Fruit fly (Drosophila melanogaster) whole organism, embryonic: ENCODE measurements around the gene CG10863.

Experiments used
- ATbp ChIP-seq: fragments of 200-800 bp; sonication (Bioruptor generic); optimal IDR thresholded peaks from 2 replicates; lab custom pipeline; 2017; ENCODE audit warnings: missing biosample characterization, mild to moderate bottlenecking, missing genetic modification characterization, missing genetic modification reagents
- Abd-B ChIP-seq: fragments of 200-800 bp; sonication (Bioruptor generic); optimal IDR thresholded peaks from 2 replicates; lab custom pipeline; 2018; ENCODE audit warnings: missing biosample characterization, mild to moderate bottlenecking, missing genetic modification characterization, moderate library complexity
- Adf1 ChIP-seq: fragments of 200-800 bp; sonication (Bioruptor generic); IDR thresholded peaks from 2 replicates; pipeline ENCODE4 v1.3.6; 2022; ENCODE audit warnings: missing biosample characterization, missing genetic modification characterization
- Awh ChIP-seq: fragments of 200-800 bp; sonication (Bioruptor generic); IDR thresholded peaks from 2 replicates; pipeline ENCODE4, ENCODE4 v1.3.6; 2022; ENCODE audit warnings: missing biosample characterization, missing genetic modification characterization
- Bdp1 ChIP-seq: fragments of 200-800 bp; sonication (Bioruptor generic); optimal IDR thresholded peaks from 3 replicates; lab custom pipeline; 2016; ENCODE audit warnings: missing biosample characterization, missing genetic modification characterization
- CG11695 ChIP-seq: fragments of 200-800 bp; sonication (Bioruptor generic); IDR thresholded peaks from 3 replicates; pipeline ENCODE4 v1.3.6; 2022; ENCODE audit warnings: missing biosample characterization, missing genetic modification characterization
- CG12391 ChIP-seq: fragments of 200-800 bp; sonication (Bioruptor generic); optimal IDR thresholded peaks from 3 replicates; lab custom pipeline; 2018; ENCODE audit warnings: missing biosample characterization, mild to moderate bottlenecking, missing genetic modification characterization, moderate library complexity
- CG14050 ChIP-seq: fragments of 200-800 bp; sonication (Bioruptor generic); IDR thresholded peaks from 3 replicates; pipeline ENCODE4 v1.3.6; 2022; ENCODE audit warnings: missing biosample characterization, missing genetic modification characterization
- CG14860 ChIP-seq: fragments of 200-800 bp; sonication (Bioruptor generic); IDR thresholded peaks from 3 replicates; pipeline ENCODE4 v1.3.6; 2022; ENCODE audit warnings: missing biosample characterization, missing genetic modification characterization; ENCODE audit not compliant: partially characterized antibody
- CG15601 ChIP-seq: fragments of 200-800 bp; sonication (Bioruptor generic); optimal IDR thresholded peaks from 3 replicates; lab custom pipeline; 2019; ENCODE audit warnings: missing biosample characterization, mild to moderate bottlenecking, missing genetic modification characterization, moderate library complexity
- CG17186 ChIP-seq: fragments of 200-800 bp; sonication (Bioruptor generic); optimal IDR thresholded peaks from 3 replicates; lab custom pipeline; 2017; ENCODE audit warnings: missing biosample characterization, missing genetic modification reagents, missing genetic modification characterization
- CG17328 ChIP-seq: fragments of 200-800 bp; sonication (Bioruptor generic); IDR thresholded peaks from 2 replicates; pipeline ENCODE4 v1.3.6; 2022; ENCODE audit warnings: missing biosample characterization, missing genetic modification characterization
- CG17385 ChIP-seq: fragments of 200-800 bp; sonication (Bioruptor generic); optimal IDR thresholded peaks from 3 replicates; lab custom pipeline; 2018; ENCODE audit warnings: missing biosample characterization, mild to moderate bottlenecking, missing genetic modification characterization
- CG18011 ChIP-seq: fragments of 200-800 bp; sonication (Bioruptor generic); optimal IDR thresholded peaks from 2 replicates; lab custom pipeline; 2017; ENCODE audit warnings: missing biosample characterization, missing genetic modification characterization, mild to moderate bottlenecking, moderate library complexity, missing genotype
- CG1832 ChIP-seq: fragments of 200-800 bp; sonication (Bioruptor generic); optimal IDR thresholded peaks from 2 replicates; lab custom pipeline; 2017; ENCODE audit warnings: missing biosample characterization, mild to moderate bottlenecking, missing genetic modification characterization, inconsistent platforms
- CG2202 ChIP-seq: fragments of 200-800 bp; sonication (Bioruptor generic); optimal IDR thresholded peaks from 2 replicates; lab custom pipeline; 2018; ENCODE audit warnings: missing biosample characterization, mild to moderate bottlenecking, missing genetic modification characterization
- CG2712 ChIP-seq: fragments of 200-800 bp; optimal IDR thresholded peaks from 3 replicates; lab custom pipeline; 2019; ENCODE audit warnings: missing biosample characterization, mild to moderate bottlenecking, missing genetic modification characterization, moderate library complexity
- CG30431 ChIP-seq: fragments of 200-800 bp; sonication (Bioruptor generic); optimal IDR thresholded peaks from 2 replicates; lab custom pipeline; 2017; ENCODE audit warnings: missing biosample characterization, missing genetic modification characterization
- CG3065 ChIP-seq: fragments of 200-800 bp; sonication (Bioruptor generic); optimal IDR thresholded peaks from 2 replicates; lab custom pipeline; 2016; ENCODE audit warnings: missing biosample characterization, missing genetic modification characterization
- CG32532 ChIP-seq: fragments of 200-800 bp; sonication (Bioruptor generic); IDR thresholded peaks from 2 replicates; pipeline ENCODE4 v1.3.6; 2022; ENCODE audit warnings: missing biosample characterization, missing genetic modification characterization
- CG32767 ChIP-seq: fragments of 200-800 bp; sonication (Bioruptor generic); IDR thresholded peaks from 2 replicates; pipeline ENCODE4 v1.3.6; 2022; ENCODE audit warnings: missing biosample characterization, missing genetic modification characterization
- CG33557 ChIP-seq: fragments of 200-800 bp; sonication (Bioruptor generic); optimal IDR thresholded peaks from 2 replicates; lab custom pipeline; 2019; ENCODE audit warnings: missing biosample characterization, mild to moderate bottlenecking, missing genetic modification characterization, moderate library complexity
- CG6175 ChIP-seq: fragments of 200-800 bp; sonication (Bioruptor generic); IDR thresholded peaks from 3 replicates; pipeline ENCODE4 v1.3.6; 2022; ENCODE audit warnings: missing biosample characterization, missing genetic modification characterization
- CG6791 ChIP-seq: fragments of 200-800 bp; sonication (Bioruptor generic); IDR thresholded peaks from 3 replicates; pipeline ENCODE4 v1.3.6; 2022; ENCODE audit warnings: missing biosample characterization, missing genetic modification characterization; ENCODE audit not compliant: partially characterized antibody
- CG7745 ChIP-seq: fragments of 200-800 bp; sonication (Bioruptor generic); optimal IDR thresholded peaks from 2 replicates; lab custom pipeline; 2018; ENCODE audit warnings: missing biosample characterization, mild to moderate bottlenecking, missing genetic modification characterization, moderate library complexity
- CG9797 ChIP-seq: fragments of 200-800 bp; sonication (Bioruptor generic); optimal IDR thresholded peaks from 3 replicates; lab custom pipeline; 2018; ENCODE audit warnings: missing biosample characterization, mild to moderate bottlenecking, missing genetic modification characterization
- Camta ChIP-seq: fragments of 200-800 bp; sonication (Bioruptor generic); optimal IDR thresholded peaks from 2 replicates; lab custom pipeline; 2016; ENCODE audit warnings: missing biosample characterization, missing genetic modification characterization
- Dad ChIP-seq: fragments of 200-800 bp; sonication (Bioruptor generic); optimal IDR thresholded peaks from 3 replicates; lab custom pipeline; 2016; ENCODE audit warnings: missing biosample characterization, missing genetic modification characterization
- Dbx ChIP-seq: fragments of 200-800 bp; sonication (Bioruptor generic); IDR thresholded peaks from 3 replicates; pipeline ENCODE4 v1.3.6; 2022; ENCODE audit warnings: missing biosample characterization, missing genetic modification characterization
- HHEX ChIP-seq: fragments of 200-800 bp; sonication (Bioruptor generic); optimal IDR thresholded peaks from 3 replicates; lab custom pipeline; 2017; ENCODE audit warnings: missing biosample characterization, mild to moderate bottlenecking, missing genetic modification characterization, missing genetic modification reagents
- Lpt ChIP-seq: fragments of >200 bp; optimal IDR thresholded peaks from 2 replicates; lab custom pipeline; 2018; ENCODE audit warnings: missing biosample characterization, missing genetic modification characterization
- Myb ChIP-seq: fragments of 200-800 bp; sonication (Bioruptor generic); optimal IDR thresholded peaks from 2 replicates; lab custom pipeline; 2016; ENCODE audit warnings: missing biosample characterization, missing genetic modification characterization
- Sry-β ChIP-seq: fragments of 200-800 bp; sonication (Bioruptor generic); optimal IDR thresholded peaks from 2 replicates; lab custom pipeline; 2018; ENCODE audit warnings: missing biosample characterization, mild to moderate bottlenecking, missing genetic modification characterization, moderate library complexity
- ab ChIP-seq: fragments of 200-800 bp; sonication (Bioruptor generic); optimal IDR thresholded peaks from 2 replicates; lab custom pipeline; 2016; ENCODE audit warnings: missing biosample characterization, missing genetic modification characterization
- ap ChIP-seq: fragments of 200-800 bp; sonication (Bioruptor generic); IDR thresholded peaks from 2 replicates; pipeline ENCODE4 v1.3.6; 2022; ENCODE audit warnings: missing biosample characterization, missing genetic modification characterization
- ash1 ChIP-seq: fragments of 200-800 bp; sonication (Bioruptor generic); optimal IDR thresholded peaks from 2 replicates; lab custom pipeline; 2018; ENCODE audit warnings: missing biosample characterization, mild to moderate bottlenecking, missing genetic modification characterization
- bcd ChIP-seq: fragments of 200-800 bp; sonication (Bioruptor generic); optimal IDR thresholded peaks from 2 replicates; lab custom pipeline; 2017; ENCODE audit warnings: missing biosample characterization, mild to moderate bottlenecking, missing genetic modification characterization
- caup ChIP-seq: fragments of 200-800 bp; sonication (Bioruptor generic); optimal IDR thresholded peaks from 3 replicates; lab custom pipeline; 2017; ENCODE audit warnings: missing biosample characterization, mild to moderate bottlenecking, missing genetic modification characterization, moderate library complexity; ENCODE audit not compliant: severe bottlenecking
- danr ChIP-seq: fragments of 200-800 bp; sonication (Bioruptor generic); IDR thresholded peaks from 2 replicates; pipeline ENCODE4 v1.3.6; 2022; ENCODE audit warnings: missing biosample characterization, missing genetic modification characterization
- eyg ChIP-seq: fragments of 200-800 bp; sonication (Bioruptor generic); optimal IDR thresholded peaks from 3 replicates; lab custom pipeline; 2016; ENCODE audit warnings: missing biosample characterization, missing genetic modification characterization
- fu2 ChIP-seq: fragments of 200-800 bp; sonication (Bioruptor generic); optimal IDR thresholded peaks from 2 replicates; lab custom pipeline; 2016; ENCODE audit warnings: missing biosample characterization, missing genetic modification characterization
- gt ChIP-seq: fragments of 200-800 bp; sonication (Bioruptor generic); IDR thresholded peaks from 2 replicates; pipeline ENCODE4 v1.3.6; 2022; ENCODE audit warnings: missing biosample characterization, missing genetic modification characterization
- jigr1 ChIP-seq: fragments of 200-800 bp; sonication (Bioruptor generic); IDR thresholded peaks from 3 replicates; pipeline ENCODE4 v1.3.6; 2022; ENCODE audit warnings: missing biosample characterization, missing genetic modification characterization
- lmd ChIP-seq: fragments of 200-800 bp; sonication (Bioruptor generic); IDR thresholded peaks from 2 replicates; pipeline ENCODE4 v1.3.6; 2022; ENCODE audit warnings: missing biosample characterization, missing genetic modification characterization
- peb ChIP-seq: fragments of 200-800 bp; sonication (Bioruptor generic); IDR thresholded peaks from 2 replicates; pipeline ENCODE4 v1.3.6; 2022; ENCODE audit warnings: missing biosample characterization, missing genetic modification characterization
- row ChIP-seq: fragments of 200-800 bp; sonication (Bioruptor generic); IDR thresholded peaks from 3 replicates; pipeline ENCODE4 v1.3.6; 2022; ENCODE audit warnings: missing biosample characterization, missing genetic modification characterization
- sima ChIP-seq: fragments of 200-800 bp; sonication (Bioruptor generic); optimal IDR thresholded peaks from 2 replicates; lab custom pipeline; 2016; ENCODE audit warnings: missing biosample characterization, missing genetic modification characterization
- sisA ChIP-seq: fragments of 200-800 bp; sonication (Bioruptor generic); IDR thresholded peaks from 2 replicates; pipeline ENCODE4 v1.3.6; 2022; ENCODE audit warnings: missing biosample characterization, missing genetic modification characterization
- slbo ChIP-seq: fragments of 200-800 bp; sonication (Bioruptor generic); IDR thresholded peaks from 2 replicates; pipeline ENCODE4 v1.3.6; 2022; ENCODE audit warnings: missing biosample characterization, missing genetic modification characterization
- so ChIP-seq: fragments of 200-800 bp; sonication (Bioruptor generic); IDR thresholded peaks from 3 replicates; pipeline ENCODE4 v1.3.6; 2022; ENCODE audit warnings: missing biosample characterization, missing genetic modification characterization
- stc ChIP-seq: fragments of 200-800 bp; sonication (Bioruptor generic); IDR thresholded peaks from 2 replicates; pipeline ENCODE4 v1.3.6; 2022; ENCODE audit warnings: missing biosample characterization, missing genetic modification characterization
- wek ChIP-seq: fragments of 200-800 bp; sonication (Bioruptor generic); optimal IDR thresholded peaks from 3 replicates; lab custom pipeline; 2018; ENCODE audit warnings: missing biosample characterization, mild to moderate bottlenecking, missing genetic modification characterization, moderate library complexity

CG10863 gene

dm6 chr3L:3898978-3899377 is 43.3 kb downstream of the CG10863 start, which contains the start of gene Ccz1 (continued):
- TF ChIP-seq Adf1 (GFP tag; lab: Robert Waterston, UW) (no peak), gt (GFP tag; lab: Robert Waterston, UW) (no peak), CG3065 (peak; percentile 42), Dbx (GFP tag; lab: Robert Waterston, UW) (no peak), bcd (GFP tag; lab: Kevin White, UChicago) (peak; percentile 71), CG6791 (GFP tag; lab: Robert Waterston, UW) (no peak), CG14050 (no peak), CG12391 (tag; lab: Kevin White, UChicago) (peak; percentile 58), CG6175 (GFP tag; lab: Robert Waterston, UW) (no peak), so (no peak), CG18011 (GFP tag; lab: Kevin White, UChicago) (no peak), CG32532 (GFP tag; lab: Robert Waterston, UW) (no peak), Myb (GFP tag; lab: Kevin White, UChicago) (peak; percentile 53), CG2202 (tag; lab: Kevin White, UChicago) (peak; percentile 46), CG14860 (no peak), danr (GFP tag; lab: Robert Waterston, UW) (no peak), Lpt (no peak), slbo (GFP tag; lab: Robert Waterston, UW) (no peak), CG1832 (GFP tag; lab: Kevin White, UChicago) (no peak), ash1 (GFP tag; lab: Kevin White, UChicago) (no peak), CG17385 (peak; percentile 59), Camta (GFP tag; lab: Kevin White, UChicago) (peak; percentile 79), CG17186 (GFP tag; lab: Kevin White, UChicago) (peak; percentile 63), stc (GFP tag; lab: Robert Waterston, UW) (no peak), HHEX (GFP tag; lab: Kevin White, UChicago) (peak; percentile 68), Awh (GFP tag; lab: Robert Waterston, UW) (no peak), row (GFP tag; lab: Robert Waterston, UW) (no peak), CG7745 (tag; lab: Kevin White, UChicago) (no peak), ab (GFP tag; lab: Kevin White, UChicago) (no peak), CG9797 (GFP tag; lab: Kevin White, UChicago) (peak; percentile 60), jigr1 (GFP tag; lab: Robert Waterston, UW) (no peak), peb (no peak), Dad (GFP tag; lab: Kevin White, UChicago) (peak; percentile 51), fu2 (GFP tag; lab: Kevin White, UChicago) (peak; percentile 54), CG33557 (GFP tag; lab: Kevin White, UChicago) (peak; percentile 63), lmd (GFP tag; lab: Robert Waterston, UW) (no peak), wek (GFP tag; lab: Kevin White, UChicago) (peak; percentile 59), CG30431 (peak; percentile 35), CG32767 (no peak), sisA (GFP tag; lab: Robert Waterston, UW) (no peak), Sry-β (peak; percentile 6), ATbp (GFP tag; lab: Kevin White, UChicago) (peak; percentile 80), CG15601 (peak; percentile 76), Abd-B (GFP tag; lab: Kevin White, UChicago) (peak; percentile 9), Bdp1 (GFP tag; lab: Kevin White, UChicago) (peak; percentile 75), ap (GFP tag; lab: Robert Waterston, UW) (no peak), CG11695 (GFP tag; lab: Robert Waterston, UW) (no peak), eyg (GFP tag; lab: Kevin White, UChicago) (peak; percentile 69), sima (GFP tag; lab: Kevin White, UChicago) (peak; percentile 32), CG17328 (no peak), CG2712 (tag; lab: Kevin White, UChicago) (peak; percentile 23), caup (GFP tag; lab: Kevin White, UChicago) (peak; percentile 66)
